Fruit fly (Drosophila melanogaster) whole organism, embryonic: ENCODE data around the gene jim.

Experiments used
- CG10274 ChIP-seq: fragments of 200-800 bp; sonication (Bioruptor generic); optimal IDR thresholded peaks from 3 replicates; lab custom pipeline; 2017; ENCODE audit warnings: missing biosample characterization, mild to moderate bottlenecking, missing genetic modification characterization
- CG11695 ChIP-seq: fragments of 200-800 bp; sonication (Bioruptor generic); IDR thresholded peaks from 3 replicates; pipeline ENCODE4 v1.3.6; 2022; ENCODE audit warnings: missing biosample characterization, missing genetic modification characterization
- CG13287 ChIP-seq: fragments of 200-800 bp; sonication (Bioruptor generic); IDR thresholded peaks from 2 replicates; pipeline ENCODE4 v1.3.6; 2022; ENCODE audit warnings: missing biosample characterization, missing genetic modification characterization; ENCODE audit not compliant: partially characterized antibody
- CG14014 ChIP-seq: fragments of 200-800 bp; sonication (Bioruptor generic); IDR thresholded peaks from 2 replicates; pipeline ENCODE4 v1.3.6; 2022; ENCODE audit warnings: missing biosample characterization, missing genetic modification characterization
- CG15601 ChIP-seq: fragments of 200-800 bp; sonication (Bioruptor generic); optimal IDR thresholded peaks from 3 replicates; lab custom pipeline; 2019; ENCODE audit warnings: missing biosample characterization, mild to moderate bottlenecking, missing genetic modification characterization, moderate library complexity
- CG16779 ChIP-seq: fragments of 200-800 bp; sonication (Bioruptor generic); IDR thresholded peaks from 2 replicates; pipeline ENCODE4 v1.3.6; 2022; ENCODE audit warnings: missing biosample characterization, missing genetic modification characterization
- CG17802 ChIP-seq: fragments of 200-800 bp; sonication (Bioruptor generic); optimal IDR thresholded peaks from 2 replicates; lab custom pipeline; 2018; ENCODE audit warnings: missing biosample characterization, mild to moderate bottlenecking, missing genetic modification characterization, moderate library complexity
- CG34224 ChIP-seq: fragments of 200-800 bp; sonication (Bioruptor generic); IDR thresholded peaks from 3 replicates; pipeline ENCODE4 v1.3.6; 2022; ENCODE audit warnings: missing biosample characterization, missing genetic modification characterization; ENCODE audit not compliant: partially characterized antibody
- CG6175 ChIP-seq: fragments of 200-800 bp; sonication (Bioruptor generic); IDR thresholded peaks from 3 replicates; pipeline ENCODE4 v1.3.6; 2022; ENCODE audit warnings: missing biosample characterization, missing genetic modification characterization
- CG6765 ChIP-seq: fragments of 200-800 bp; sonication (Bioruptor generic); optimal IDR thresholded peaks from 3 replicates; lab custom pipeline; 2017; ENCODE audit warnings: missing biosample characterization, mild to moderate bottlenecking, missing genetic modification characterization
- CG8281 ChIP-seq: fragments of 200-800 bp; sonication (Bioruptor generic); optimal IDR thresholded peaks from 2 replicates; lab custom pipeline; 2018; ENCODE audit warnings: missing biosample characterization, mild to moderate bottlenecking, missing genetic modification characterization, moderate library complexity
- CG8290 ChIP-seq, 3 experiments: fragments of 200-800 bp; sonication (Bioruptor generic); optimal IDR thresholded peaks; 2 replicates each; lab custom pipeline; 2016 to 2019; ENCODE audit warnings: missing biosample characterization in 3 of 3, missing genetic modification characterization in 3 of 3, mild to moderate bottlenecking in 2 of 3, moderate library complexity in 1 of 3
- D ChIP-seq, 2 experiments: fragments of 200-800 bp in 1 of 2; fragments of >200 bp in 1 of 2; sonication (Bioruptor generic) in 1 of 2; optimal IDR thresholded peaks; 2 replicates in 1 of 2; 3 replicates in 1 of 2; lab custom pipeline; 2017; ENCODE audit warnings: mild to moderate bottlenecking in 1 of 2, missing biosample characterization in 1 of 2, missing genetic modification characterization in 1 of 2, missing genetic modification reagents in 1 of 2
- Deaf1 ChIP-seq: fragments of 200-800 bp; optimal IDR thresholded peaks from 3 replicates; lab custom pipeline; 2019; ENCODE audit warnings: missing biosample characterization, mild to moderate bottlenecking, missing genetic modification characterization, moderate library complexity
- Fer2 ChIP-seq: fragments of 200-800 bp; sonication (Bioruptor generic); optimal IDR thresholded peaks from 2 replicates; lab custom pipeline; 2018; ENCODE audit warnings: missing biosample characterization, mild to moderate bottlenecking, missing genetic modification characterization, moderate library complexity
- HHEX ChIP-seq: fragments of 200-800 bp; sonication (Bioruptor generic); optimal IDR thresholded peaks from 3 replicates; lab custom pipeline; 2017; ENCODE audit warnings: missing biosample characterization, mild to moderate bottlenecking, missing genetic modification characterization, missing genetic modification reagents
- Hand ChIP-seq: fragments of 200-800 bp; sonication (Bioruptor generic); optimal IDR thresholded peaks from 2 replicates; lab custom pipeline; 2017; ENCODE audit warnings: mild to moderate bottlenecking, missing biosample characterization, missing genetic modification reagents, missing genetic modification characterization
- NC2β ChIP-seq: fragments of 200-800 bp; sonication (Bioruptor generic); optimal IDR thresholded peaks from 2 replicates; lab custom pipeline; 2016; ENCODE audit warnings: missing biosample characterization, missing genetic modification characterization
- NFAT ChIP-seq: fragments of 200-800 bp; sonication (Bioruptor generic); IDR thresholded peaks from 2 replicates; pipeline ENCODE4 v1.3.6; 2022; ENCODE audit warnings: missing biosample characterization, missing genetic modification characterization
- Oaz ChIP-seq: fragments of 200-800 bp; sonication (Bioruptor generic); IDR thresholded peaks from 2 replicates; pipeline ENCODE4 v1.3.6; 2022; ENCODE audit warnings: missing biosample characterization, missing genetic modification characterization
- TFAM ChIP-seq: fragments of 200-800 bp; sonication (Bioruptor generic); optimal IDR thresholded peaks from 2 replicates; lab custom pipeline; 2017; ENCODE audit warnings: missing biosample characterization, missing genetic modification characterization, inconsistent platforms
- Vsx1 ChIP-seq: fragments of 200-800 bp; sonication (Bioruptor generic); optimal IDR thresholded peaks from 2 replicates; lab custom pipeline; 2017; ENCODE audit warnings: missing biosample characterization, mild to moderate bottlenecking, missing genetic modification characterization, missing genetic modification reagents
- ara ChIP-seq: fragments of 200-800 bp; sonication (Bioruptor generic); IDR thresholded peaks from 2 replicates; pipeline ENCODE4 v1.3.6; 2022; ENCODE audit warnings: missing biosample characterization, missing genetic modification characterization
- chinmo ChIP-seq: fragments of 200-800 bp; sonication (Bioruptor generic); IDR thresholded peaks from 4 replicates; pipeline ENCODE4 v1.3.6; 2022; ENCODE audit warnings: missing biosample characterization, missing genetic modification characterization; ENCODE audit not compliant: partially characterized antibody
- chm ChIP-seq: fragments of 200-800 bp; sonication (Bioruptor generic); IDR thresholded peaks from 2 replicates; pipeline ENCODE4 v1.3.6; 2022; ENCODE audit warnings: missing biosample characterization, missing genetic modification characterization
- corto ChIP-seq: fragments of 200-800 bp; sonication (Bioruptor generic); optimal IDR thresholded peaks from 2 replicates; lab custom pipeline; 2016; ENCODE audit warnings: missing biosample characterization, mild to moderate bottlenecking, missing genetic modification characterization, moderate library complexity
- dan ChIP-seq: fragments of 200-800 bp; sonication (Bioruptor generic); IDR thresholded peaks from 2 replicates; pipeline ENCODE4 v1.3.6; 2022; ENCODE audit warnings: missing biosample characterization, missing genetic modification characterization
- dysf ChIP-seq: fragments of 200-800 bp; sonication (Bioruptor generic); IDR thresholded peaks from 3 replicates; pipeline ENCODE4 v1.3.6; 2022; ENCODE audit warnings: missing biosample characterization, missing genetic modification characterization
- ewg ChIP-seq: fragments of 200-800 bp; sonication (Bioruptor generic); optimal IDR thresholded peaks from 3 replicates; lab custom pipeline; 2017; ENCODE audit warnings: mild to moderate bottlenecking, missing biosample characterization, missing genetic modification reagents, missing genetic modification characterization
- gt ChIP-seq: fragments of 200-800 bp; sonication (Bioruptor generic); IDR thresholded peaks from 2 replicates; pipeline ENCODE4 v1.3.6; 2022; ENCODE audit warnings: missing biosample characterization, missing genetic modification characterization
- hb ChIP-seq: fragments of 200-800 bp; sonication (Bioruptor generic); IDR thresholded peaks from 3 replicates; pipeline ENCODE4 v1.3.6; 2022; ENCODE audit warnings: missing biosample characterization, missing genetic modification characterization; ENCODE audit not compliant: partially characterized antibody
- kni ChIP-seq: fragments of 200-800 bp; sonication (Bioruptor generic); optimal IDR thresholded peaks from 3 replicates; lab custom pipeline; 2017; ENCODE audit warnings: mild to moderate bottlenecking, missing biosample characterization, missing genetic modification reagents, missing genetic modification characterization
- rib ChIP-seq: fragments of 200-800 bp; sonication (Bioruptor generic); IDR thresholded peaks from 2 replicates; pipeline ENCODE4 v1.3.6; 2022; ENCODE audit warnings: missing biosample characterization, missing genetic modification characterization
- row ChIP-seq: fragments of 200-800 bp; sonication (Bioruptor generic); IDR thresholded peaks from 3 replicates; pipeline ENCODE4 v1.3.6; 2022; ENCODE audit warnings: missing biosample characterization, missing genetic modification characterization
- shn ChIP-seq: fragments of 200-800 bp; sonication (Bioruptor generic); optimal IDR thresholded peaks from 3 replicates; lab custom pipeline; 2016; ENCODE audit warnings: missing biosample characterization, missing genetic modification characterization
- trem ChIP-seq: fragments of 200-800 bp; optimal IDR thresholded peaks from 3 replicates; lab custom pipeline; 2019; ENCODE audit warnings: missing biosample characterization, mild to moderate bottlenecking, missing genetic modification characterization, moderate library complexity
- tup ChIP-seq: fragments of 200-800 bp; sonication (Bioruptor generic); optimal IDR thresholded peaks from 2 replicates; lab custom pipeline; 2016; ENCODE audit warnings: missing biosample characterization, mild to moderate bottlenecking, missing genetic modification characterization, moderate library complexity
- vvl ChIP-seq: fragments of 200-800 bp; sonication (Bioruptor generic); IDR thresholded peaks from 2 replicates; pipeline ENCODE4 v1.3.6; 2022; ENCODE audit warnings: missing biosample characterization, missing genetic modification characterization
- zfh2 ChIP-seq: fragments of 200-800 bp; sonication (Bioruptor generic); optimal IDR thresholded peaks from 2 replicates; lab custom pipeline; 2016; ENCODE audit warnings: missing biosample characterization, missing genetic modification characterization

jim gene

dm6 chr3L:22835144-22835964 is at the start of gene jim (continued):
- TF ChIP-seq ewg (GFP tag; lab: Kevin White, UChicago): peak; percentile 27
- peak; percentile 37 for TF ChIP-seq CG6765 (GFP tag; lab: Kevin White, UChicago)
- no peak for TF ChIP-seq chm
- TF ChIP-seq CG8290 (GFP tag; optimal IDR thresholded peaks at IDR 0.05; lab: Kevin White, UChicago): no peak
- peak in 1 of 2 experiments; percentile 37 for TF ChIP-seq CG8290 (tag; optimal IDR thresholded peaks at IDR 0.05; lab: Kevin White, UChicago)
- TF ChIP-seq CG8281 (tag; lab: Kevin White, UChicago): no peak
- no peak for TF ChIP-seq shn (GFP tag; lab: Kevin White, UChicago)
- peak; percentile 79; the same call in 2 of the 3 replicates for TF ChIP-seq CG6175 (GFP tag; lab: Robert Waterston, UW)
- no peak for TF ChIP-seq CG15601 (tag; lab: Kevin White, UChicago)
- TF ChIP-seq rib (GFP tag; lab: Robert Waterston, UW): peak; percentile 95
- peak; percentile 66; the same call in 1 of the 3 replicates for TF ChIP-seq CG34224 (GFP tag; lab: Robert Waterston, UW)
- TF ChIP-seq zfh2 (GFP tag; lab: Kevin White, UChicago): peak; percentile 11
- peak; percentile 45; the same call in 1 of the 2 replicates for TF ChIP-seq NFAT (GFP tag; lab: Robert Waterston, UW)
- no peak for TF ChIP-seq hb (GFP tag; lab: Robert Waterston, UW)
- TF ChIP-seq CG14014 (GFP tag; lab: Robert Waterston, UW): no peak
- no peak for TF ChIP-seq CG17802 (tag; lab: Kevin White, UChicago)
- 0 out of 3 replicates have a peak, but pooled peaks have one; percentile 8 for TF ChIP-seq CG11695 (GFP tag; lab: Robert Waterston, UW)
- no peak for TF ChIP-seq row (GFP tag; lab: Robert Waterston, UW)
- no peak for TF ChIP-seq NC2β (GFP tag; lab: Kevin White, UChicago)
- peak; percentile 65 for TF ChIP-seq Hand (GFP tag; lab: Kevin White, UChicago)
- no peak for TF ChIP-seq TFAM
- TF ChIP-seq corto (GFP tag; lab: Kevin White, UChicago): peak; percentile 63
- peak; percentile 1 for TF ChIP-seq HHEX (GFP tag; lab: Kevin White, UChicago)
- TF ChIP-seq Deaf1 (tag; lab: Kevin White, UChicago): peak; percentile 91
- TF ChIP-seq ara (GFP tag; lab: Robert Waterston, UW): no peak
- no peak for TF ChIP-seq dan (GFP tag; lab: Robert Waterston, UW)
- TF ChIP-seq Oaz (GFP tag; lab: Robert Waterston, UW): no peak
- no peak for TF ChIP-seq trem
- no peak for TF ChIP-seq gt (GFP tag; lab: Robert Waterston, UW)
- TF ChIP-seq Fer2: no peak
- TF ChIP-seq CG10274 (GFP tag; lab: Kevin White, UChicago): no peak
- no peak for TF ChIP-seq D (optimal IDR thresholded peaks at IDR 0.05; lab: Kevin White, UChicago)
- TF ChIP-seq D (GFP tag; optimal IDR thresholded peaks at IDR 0.05; lab: Kevin White, UChicago): no peak
- peak; percentile 94; the same call in 3 of the 4 replicates for TF ChIP-seq chinmo (GFP tag; lab: Robert Waterston, UW)
- TF ChIP-seq CG16779 (GFP tag; lab: Robert Waterston, UW): no peak
- no peak for TF ChIP-seq kni (GFP tag; lab: Kevin White, UChicago)
- TF ChIP-seq tup (GFP tag; lab: Kevin White, UChicago): no peak
- peak; percentile 29; the same call in 1 of the 3 replicates for TF ChIP-seq dysf (GFP tag; lab: Robert Waterston, UW)
- TF ChIP-seq vvl (GFP tag; lab: Robert Waterston, UW): peak; percentile 71
- peak; percentile 65 for TF ChIP-seq CG13287 (GFP tag; lab: Robert Waterston, UW)
- TF ChIP-seq Vsx1 (GFP tag; lab: Kevin White, UChicago): no peak
